Worm (Caenorhabditis elegans): ENCODE results near the gene F55A11.6.

F55A11.6 gene

DNA sequence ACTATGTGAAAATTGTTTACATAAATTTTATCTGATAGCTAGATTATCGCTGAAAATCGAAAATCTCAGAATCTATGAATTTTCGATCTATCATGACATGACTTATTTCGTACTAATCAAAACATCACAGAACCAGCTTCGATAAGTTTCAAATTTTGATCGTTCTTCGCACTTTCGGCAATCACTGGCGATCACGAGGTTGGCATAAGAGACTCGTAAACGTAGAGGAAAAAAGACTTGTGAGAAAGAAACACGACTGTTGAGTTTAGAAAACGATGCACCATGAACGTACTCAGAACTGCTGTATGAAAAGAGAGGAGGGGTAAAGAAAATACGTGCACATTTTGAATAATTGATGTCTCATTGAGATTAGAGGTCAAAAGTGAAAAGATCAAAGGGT is 47.3 kb downstream of the F55A11.6 start (continued):
- peak; percentile 20 for TF ChIP-seq jun-1 (tag; optimal IDR thresholded peaks at IDR 0.05)
- TF ChIP-seq nhr-41 (GFP tag; IDR thresholded peaks at IDR 0.05), result peak; percentile 57; the same call in 1 of the 2 replicates
- TF ChIP-seq tra-1 (GFP tag; IDR thresholded peaks at IDR 0.05), result peak; percentile 80; the same call in 1 of the 2 replicates
- 0 out of 2 replicates have a peak, but pooled peaks have one; percentile 26 for TF ChIP-seq zfp-3 (GFP tag; conservative IDR thresholded peaks at IDR 0.05)
- TF ChIP-seq nhr-102 (tag; optimal IDR thresholded peaks at IDR 0.05), result peak; percentile 60
- no peak for TF ChIP-seq ceh-44 (GFP tag; IDR thresholded peaks at IDR 0.05)
- TF ChIP-seq ces-1 (GFP tag; optimal IDR thresholded peaks at IDR 0.05), result no peak
- peak; percentile 89 for TF ChIP-seq nhr-77 (tag; optimal IDR thresholded peaks at IDR 0.05)
- no peak for TF ChIP-seq ztf-7 (tag; optimal IDR thresholded peaks at IDR 0.05)
- TF ChIP-seq daf-8 (GFP tag; IDR thresholded peaks at IDR 0.05), result no peak
- TF ChIP-seq Y75B8A.6 (GFP tag; IDR thresholded peaks at IDR 0.05), result 0 out of 2 replicates have a peak, but pooled peaks have one; percentile 66
- peak; percentile 63; the same call in 1 of the 2 replicates for TF ChIP-seq ceh-20 (GFP tag; IDR thresholded peaks at IDR 0.05)
- TF ChIP-seq ztf-11 (tag; optimal IDR thresholded peaks at IDR 0.05), result no peak
- TF ChIP-seq sdz-12 (GFP tag; optimal IDR thresholded peaks at IDR 0.05), result no peak
- TF ChIP-seq T26A8.4 (GFP tag; IDR thresholded peaks at IDR 0.05), result peak; percentile 72
- TF ChIP-seq lin-1 (GFP tag; IDR thresholded peaks at IDR 0.05), result peak; percentile 72; the same call in 1 of the 2 replicates
- no peak for TF ChIP-seq ceh-82 (tag; optimal IDR thresholded peaks at IDR 0.05)
- TF ChIP-seq F37D6.2 (tag; optimal IDR thresholded peaks at IDR 0.05), result no peak
- no peak for TF ChIP-seq nhr-25 (tag; optimal IDR thresholded peaks at IDR 0.05; ENCODE audit: borderline replicate concordance, insufficient read depth)
- TF ChIP-seq fkh-10 (GFP tag; optimal IDR thresholded peaks at IDR 0.05), result no peak
- TF ChIP-seq zip-11 (GFP tag; IDR thresholded peaks at IDR 0.05), result no peak
- peak; percentile 42 for TF ChIP-seq mxl-3 (GFP tag; optimal IDR thresholded peaks at IDR 0.05)
- peak; percentile 95 for TF ChIP-seq dmd-6 (GFP tag; IDR thresholded peaks at IDR 0.05)
- no peak for TF ChIP-seq D1046.2 (GFP tag; IDR thresholded peaks at IDR 0.05)
- TF ChIP-seq gei-8 (GFP tag; optimal IDR thresholded peaks at IDR 0.05), result no peak
- TF ChIP-seq T20F7.1 (GFP tag; optimal IDR thresholded peaks at IDR 0.05), result peak; percentile 14
- TF ChIP-seq daf-19 (GFP tag; conservative IDR thresholded peaks at IDR 0.05), result no peak
- TF ChIP-seq nhr-6 (tag; optimal IDR thresholded peaks at IDR 0.05), result peak; percentile 69
- TF ChIP-seq fos-1 (tag; optimal IDR thresholded peaks at IDR 0.05), result no peak
- TF ChIP-seq zip-2 (tag; optimal IDR thresholded peaks at IDR 0.05), result no peak
- TF ChIP-seq vab-7 (GFP tag; IDR thresholded peaks at IDR 0.05), result no peak
- no peak for TF ChIP-seq aly-2 (tag; optimal IDR thresholded peaks at IDR 0.05)
- no peak for TF ChIP-seq dmd-9 (GFP tag; IDR thresholded peaks at IDR 0.05)
- no peak for TF ChIP-seq dmd-8 (GFP tag; IDR thresholded peaks at IDR 0.05)
- TF ChIP-seq aha-1 (tag), result peak; percentile 99
- TF ChIP-seq snpc-4 (tag; optimal IDR thresholded peaks at IDR 0.05), result no peak
- TF ChIP-seq rbr-2 (tag; optimal IDR thresholded peaks at IDR 0.05), result no peak
- TF ChIP-seq set-16 (GFP tag; IDR thresholded peaks at IDR 0.05), result no peak
- TF ChIP-seq hif-1 (tag; optimal IDR thresholded peaks at IDR 0.05), result peak; percentile 77 to 98
- no peak for TF ChIP-seq lir-3 (tag; optimal IDR thresholded peaks at IDR 0.05)
- no peak for TF ChIP-seq zag-1 (tag; optimal IDR thresholded peaks at IDR 0.05)
- TF ChIP-seq nhr-48 (tag; optimal IDR thresholded peaks at IDR 0.05), result peak; percentile 95
- no peak for TF ChIP-seq lin-15B (tag; optimal IDR thresholded peaks at IDR 0.05)
- TF ChIP-seq Y48G9A.11 (GFP tag; IDR thresholded peaks at IDR 0.05), result no peak
- no peak for TF ChIP-seq lin-39 (tag; optimal IDR thresholded peaks at IDR 0.05)

All from whole organism, L4 larva.